Worm (Caenorhabditis elegans) whole organism, L4/young adult: ENCODE results near the gene cyp-33D1.

ENCODE experiments used
- W03F9.2 ChIP-seq: fragments of 150-350 bp; optimal IDR thresholded peaks from 2 replicates; lab custom pipeline; 2014; ENCODE audit warnings: missing biosample characterization, missing genetic modification characterization
- dao-5 ChIP-seq: sonication (generic microtip); optimal IDR thresholded peaks from 2 replicates; lab custom pipeline; 2016; ENCODE audit warnings: missing genotype, missing genetic modification characterization, moderate library complexity, missing compliant biosample characterization

ce11 chrV:16132705-16133104, 43.0 kb downstream of the cyp-33D1 start, which contains the start of gene fbxa-144:
- no peak for TF ChIP-seq W03F9.2 (tag; lab: Kevin White, UChicago)
- no peak for TF ChIP-seq dao-5 (tag; lab: Kevin White, UChicago)
